Worm (Caenorhabditis elegans) whole organism, L4/young adult: ENCODE results near the gene gsto-1.

Experiments used
- him-1 ChIP-seq: sonication (generic microtip); optimal IDR thresholded peaks from 2 replicates; lab custom pipeline; 2016; ENCODE audit warnings: missing genotype, missing genetic modification reagents, missing genetic modification characterization, missing compliant biosample characterization

Gene gsto-1

DNA sequence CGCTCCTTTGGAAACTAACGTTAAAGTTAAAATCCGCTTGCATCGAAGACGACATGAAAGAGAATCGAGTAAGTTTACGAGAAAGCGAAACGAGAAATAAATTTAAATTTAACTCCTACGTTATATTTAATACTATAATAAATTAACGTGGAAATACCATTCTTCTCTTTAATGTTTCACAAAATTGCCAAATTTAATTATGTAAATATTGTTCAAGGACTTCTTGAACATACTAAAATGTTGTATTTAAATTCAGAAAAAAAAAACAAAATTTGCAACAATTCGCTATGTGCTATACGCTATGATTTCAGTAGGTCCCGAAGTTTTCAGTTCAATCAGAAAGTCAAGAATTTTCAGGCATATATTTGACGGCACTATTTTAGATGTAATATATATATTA, 49.9 kb downstream of the gsto-1 start, which contains the start of gene ZK688.10:
TSS of gene ZK688.10 (minus strand) at position 101 of the 400 bp plus-strand sequence.
- no peak for TF ChIP-seq him-1 (tag; lab: Kevin White, UChicago)
